Fruit fly (Drosophila melanogaster) whole organism, embryonic: Measurements from ENCODE around the gene CG6023.

Experiments used
- ATbp ChIP-seq: fragments of 200-800 bp; sonication (Bioruptor generic); optimal IDR thresholded peaks from 2 replicates; lab custom pipeline; 2017; ENCODE audit warnings: missing biosample characterization, mild to moderate bottlenecking, missing genetic modification characterization, missing genetic modification reagents
- B-H1 ChIP-seq: fragments of 200-800 bp; sonication (Bioruptor generic); IDR thresholded peaks from 3 replicates; pipeline ENCODE4 v1.3.6; 2022; ENCODE audit warnings: missing biosample characterization, missing genetic modification characterization
- BEAF-32 ChIP-seq: fragments of 200-800 bp; sonication (Bioruptor generic); optimal IDR thresholded peaks from 3 replicates; lab custom pipeline; 2017; ENCODE audit warnings: missing biosample characterization, missing genetic modification characterization, mild to moderate bottlenecking, moderate library complexity, missing genetic modification reagents
- CG11093 ChIP-seq: fragments of 200-800 bp; sonication (Bioruptor generic); IDR thresholded peaks from 3 replicates; pipeline ENCODE4 v1.3.6; 2022; ENCODE audit warnings: missing biosample characterization, missing genetic modification characterization
- CG11560 ChIP-seq: fragments of 200-800 bp; sonication (Bioruptor generic); IDR thresholded peaks from 3 replicates; pipeline ENCODE4 v1.3.6; 2022; ENCODE audit warnings: missing biosample characterization, missing genetic modification characterization
- CG12744 ChIP-seq: fragments of 200-800 bp; sonication (Bioruptor generic); optimal IDR thresholded peaks from 2 replicates; lab custom pipeline; 2016; ENCODE audit warnings: missing biosample characterization, missing genetic modification characterization
- CG17385 ChIP-seq: fragments of 200-800 bp; sonication (Bioruptor generic); optimal IDR thresholded peaks from 3 replicates; lab custom pipeline; 2018; ENCODE audit warnings: missing biosample characterization, mild to moderate bottlenecking, missing genetic modification characterization
- CG17802 ChIP-seq: fragments of 200-800 bp; sonication (Bioruptor generic); optimal IDR thresholded peaks from 2 replicates; lab custom pipeline; 2018; ENCODE audit warnings: missing biosample characterization, mild to moderate bottlenecking, missing genetic modification characterization, moderate library complexity
- CG2129 ChIP-seq: fragments of 200-800 bp; sonication (Bioruptor generic); IDR thresholded peaks from 2 replicates; pipeline ENCODE4 v1.3.6; 2022; ENCODE audit warnings: missing biosample characterization, missing genetic modification characterization; ENCODE audit not compliant: partially characterized antibody
- CG2678 ChIP-seq: fragments of 200-800 bp; sonication (Bioruptor generic); optimal IDR thresholded peaks from 3 replicates; lab custom pipeline; 2019; ENCODE audit warnings: missing biosample characterization, mild to moderate bottlenecking, missing genetic modification characterization, moderate library complexity
- CG31441 ChIP-seq: fragments of 200-800 bp; sonication (Bioruptor generic); IDR thresholded peaks from 2 replicates; pipeline ENCODE4 v1.3.6; 2022; ENCODE audit warnings: missing biosample characterization, missing genetic modification characterization
- CG34376 ChIP-seq: fragments of 200-800 bp; sonication (Bioruptor generic); optimal IDR thresholded peaks from 2 replicates; lab custom pipeline; 2018; ENCODE audit warnings: missing biosample characterization, mild to moderate bottlenecking, missing genetic modification characterization
- CG3726 ChIP-seq: fragments of 200-800 bp; sonication (Bioruptor generic); IDR thresholded peaks from 3 replicates; pipeline ENCODE4, ENCODE4 v1.3.6; 2022; ENCODE audit warnings: missing biosample characterization, missing genetic modification characterization
- CG4404 ChIP-seq: fragments of 200-800 bp; sonication (Bioruptor generic); IDR thresholded peaks from 2 replicates; pipeline ENCODE4 v1.3.6; 2022; ENCODE audit warnings: missing biosample characterization, missing genetic modification characterization
- CG6272 ChIP-seq: fragments of 200-800 bp; sonication (Bioruptor generic); IDR thresholded peaks from 2 replicates; pipeline ENCODE4 v1.3.6; 2022; ENCODE audit warnings: missing biosample characterization, missing genetic modification characterization
- CG9609 ChIP-seq: fragments of 200-800 bp; sonication (Bioruptor generic); optimal IDR thresholded peaks from 3 replicates; lab custom pipeline; 2016; ENCODE audit warnings: missing biosample characterization, missing genetic modification characterization
- CG9727 ChIP-seq: fragments of 200-800 bp; sonication (Bioruptor generic); optimal IDR thresholded peaks from 3 replicates; lab custom pipeline; 2017; ENCODE audit warnings: missing biosample characterization, mild to moderate bottlenecking, missing genetic modification characterization
- CrebB ChIP-seq: fragments of 200-800 bp; sonication (Bioruptor generic); optimal IDR thresholded peaks from 3 replicates; lab custom pipeline; 2018; ENCODE audit warnings: missing biosample characterization, mild to moderate bottlenecking, missing genetic modification characterization
- Deaf1 ChIP-seq: fragments of 200-800 bp; optimal IDR thresholded peaks from 3 replicates; lab custom pipeline; 2019; ENCODE audit warnings: missing biosample characterization, mild to moderate bottlenecking, missing genetic modification characterization, moderate library complexity
- Dip3 ChIP-seq: fragments of 200-800 bp; sonication (Bioruptor generic); optimal IDR thresholded peaks from 3 replicates; lab custom pipeline; 2016; ENCODE audit warnings: missing biosample characterization, missing genetic modification characterization
- GATAe ChIP-seq: fragments of 200-800 bp; sonication (Bioruptor generic); conservative IDR thresholded peaks from 2 replicates; pipeline ENCODE4 v1.3.6; 2022; ENCODE audit warnings: missing biosample characterization, missing genetic modification characterization
- HLH54F ChIP-seq: fragments of 200-800 bp; sonication (Bioruptor generic); optimal IDR thresholded peaks from 3 replicates; lab custom pipeline; 2016; ENCODE audit warnings: missing biosample characterization, missing genetic modification characterization
- Meics ChIP-seq: fragments of 200-800 bp; sonication (Bioruptor generic); optimal IDR thresholded peaks from 2 replicates; lab custom pipeline; 2017; ENCODE audit warnings: missing biosample characterization, mild to moderate bottlenecking, missing genetic modification characterization
- NC2α ChIP-seq: fragments of 200-800 bp; sonication (Bioruptor generic); optimal IDR thresholded peaks from 2 replicates; lab custom pipeline; 2016; ENCODE audit warnings: missing biosample characterization, missing genetic modification characterization
- Nf-YB ChIP-seq: fragments of 200-800 bp; sonication (Bioruptor generic); optimal IDR thresholded peaks from 3 replicates; lab custom pipeline; 2019; ENCODE audit warnings: missing biosample characterization, mild to moderate bottlenecking, missing genetic modification characterization, moderate library complexity
- PHDP ChIP-seq: fragments of 200-800 bp; sonication (Bioruptor generic); optimal IDR thresholded peaks from 3 replicates; lab custom pipeline; 2018; ENCODE audit warnings: missing biosample characterization, mild to moderate bottlenecking, missing genetic modification characterization, moderate library complexity
- Rfx ChIP-seq: fragments of 200-800 bp; sonication (Bioruptor generic); IDR thresholded peaks from 2 replicates; pipeline ENCODE4 v1.3.6; 2022; ENCODE audit warnings: missing biosample characterization, missing genetic modification characterization
- Tbp ChIP-seq: fragments of >200 bp; optimal IDR thresholded peaks from 2 replicates; lab custom pipeline; 2018; ENCODE audit warnings: missing biosample characterization, missing genetic modification characterization
- Xbp1 ChIP-seq: fragments of 200-800 bp; sonication (Bioruptor generic); optimal IDR thresholded peaks from 3 replicates; lab custom pipeline; 2016; ENCODE audit warnings: missing biosample characterization, mild to moderate bottlenecking, missing genetic modification characterization
- YL-1 ChIP-seq: fragments of 200-800 bp; sonication (Bioruptor generic); optimal IDR thresholded peaks from 3 replicates; lab custom pipeline; 2017; ENCODE audit warnings: missing biosample characterization, mild to moderate bottlenecking, missing genetic modification characterization
- ash1 ChIP-seq: fragments of 200-800 bp; sonication (Bioruptor generic); optimal IDR thresholded peaks from 2 replicates; lab custom pipeline; 2018; ENCODE audit warnings: missing biosample characterization, mild to moderate bottlenecking, missing genetic modification characterization
- cas ChIP-seq: fragments of 200-800 bp; sonication (Bioruptor generic); IDR thresholded peaks from 2 replicates; pipeline ENCODE4 v1.3.6; 2022; ENCODE audit warnings: missing biosample characterization, missing genetic modification characterization
- dmrt99B ChIP-seq: fragments of 200-800 bp; sonication (Bioruptor generic); optimal IDR thresholded peaks from 2 replicates; lab custom pipeline; 2018; ENCODE audit warnings: missing biosample characterization, mild to moderate bottlenecking, missing genetic modification characterization, moderate library complexity
- ems ChIP-seq: fragments of 200-800 bp; sonication (Bioruptor generic); optimal IDR thresholded peaks from 3 replicates; lab custom pipeline; 2016; ENCODE audit warnings: missing biosample characterization, missing genetic modification characterization
- ewg ChIP-seq: fragments of 200-800 bp; sonication (Bioruptor generic); optimal IDR thresholded peaks from 3 replicates; lab custom pipeline; 2017; ENCODE audit warnings: mild to moderate bottlenecking, missing biosample characterization, missing genetic modification reagents, missing genetic modification characterization
- gcm ChIP-seq: fragments of 200-800 bp; sonication (Bioruptor generic); optimal IDR thresholded peaks from 2 replicates; lab custom pipeline; 2019; ENCODE audit warnings: missing biosample characterization, mild to moderate bottlenecking, missing genetic modification characterization, moderate library complexity
- gfzf ChIP-seq: fragments of 200-800 bp; sonication (Bioruptor generic); optimal IDR thresholded peaks from 2 replicates; lab custom pipeline; 2016; ENCODE audit warnings: missing biosample characterization, mild to moderate bottlenecking, missing genetic modification characterization, moderate library complexity
- h ChIP-seq: fragments of >200 bp; optimal IDR thresholded peaks from 2 replicates; lab custom pipeline; 2017
- maf-S ChIP-seq: fragments of 200-800 bp; sonication (Bioruptor generic); optimal IDR thresholded peaks from 2 replicates; lab custom pipeline; 2016; ENCODE audit warnings: missing biosample characterization, missing genetic modification characterization
- mirr ChIP-seq: fragments of 200-800 bp; sonication (Bioruptor generic); optimal IDR thresholded peaks from 3 replicates; lab custom pipeline; 2018; ENCODE audit warnings: missing biosample characterization, mild to moderate bottlenecking, missing genetic modification characterization
- row ChIP-seq: fragments of 200-800 bp; sonication (Bioruptor generic); IDR thresholded peaks from 3 replicates; pipeline ENCODE4 v1.3.6; 2022; ENCODE audit warnings: missing biosample characterization, missing genetic modification characterization
- schlank ChIP-seq: fragments of 200-800 bp; sonication (Bioruptor generic); optimal IDR thresholded peaks from 2 replicates; lab custom pipeline; 2018; ENCODE audit warnings: missing biosample characterization, mild to moderate bottlenecking, missing genetic modification characterization
- seq ChIP-seq: fragments of 200-800 bp; sonication (Bioruptor generic); IDR thresholded peaks from 2 replicates; pipeline ENCODE4 v1.3.6; 2022; ENCODE audit warnings: missing biosample characterization, missing genetic modification characterization
- sug ChIP-seq: fragments of 200-800 bp; optimal IDR thresholded peaks from 2 replicates; lab custom pipeline; 2019; ENCODE audit warnings: missing biosample characterization, mild to moderate bottlenecking, missing genetic modification characterization, moderate library complexity
- trem ChIP-seq: fragments of 200-800 bp; optimal IDR thresholded peaks from 3 replicates; lab custom pipeline; 2019; ENCODE audit warnings: missing biosample characterization, mild to moderate bottlenecking, missing genetic modification characterization, moderate library complexity
- tx ChIP-seq: fragments of 200-800 bp; sonication (Bioruptor generic); optimal IDR thresholded peaks from 2 replicates; lab custom pipeline; 2016; ENCODE audit warnings: missing biosample characterization, missing genetic modification characterization
- usp ChIP-seq: fragments of >200 bp; optimal IDR thresholded peaks from 2 replicates; lab custom pipeline; 2017; ENCODE audit warnings: missing biosample characterization, missing genetic modification characterization
- yki ChIP-seq: fragments of >200 bp; optimal IDR thresholded peaks from 3 replicates; lab custom pipeline; 2018
- zen ChIP-seq: fragments of 200-800 bp; sonication (Bioruptor generic); optimal IDR thresholded peaks from 3 replicates; lab custom pipeline; 2018; ENCODE audit warnings: missing biosample characterization, mild to moderate bottlenecking, missing genetic modification characterization, moderate library complexity
- zfh2 ChIP-seq: fragments of 200-800 bp; sonication (Bioruptor generic); optimal IDR thresholded peaks from 2 replicates; lab custom pipeline; 2016; ENCODE audit warnings: missing biosample characterization, missing genetic modification characterization

Gene CG6023

dm6 chrX:18367806-18368643, 47.0 kb upstream of the CG6023 start (continued):
- TF ChIP-seq schlank (tag; lab: Kevin White, UChicago) (peak; percentile 73), cas (GFP tag; lab: Robert Waterston, UW) (peak; percentile 74), zfh2 (peak; percentile 85), Deaf1 (tag; lab: Kevin White, UChicago) (peak; percentile 45), trem (tag; lab: Kevin White, UChicago) (no peak), PHDP (tag; lab: Kevin White, UChicago) (peak; percentile 52), CG11093 (GFP tag; lab: Robert Waterston, UW) (peak; percentile 46; the same call in 2 of the 3 replicates), NC2α (GFP tag; lab: Kevin White, UChicago) (no peak), maf-S (GFP tag; lab: Kevin White, UChicago) (peak; percentile 65), CG2678 (tag; lab: Kevin White, UChicago) (peak; percentile 78), gfzf (GFP tag; lab: Kevin White, UChicago) (no peak), CG12744 (GFP tag; lab: Kevin White, UChicago) (no peak), CG17802 (tag; lab: Kevin White, UChicago) (peak; percentile 45), Tbp (GFP tag; lab: Kevin White, UChicago) (no peak), sug (tag; lab: Kevin White, UChicago) (peak; percentile 87), CG31441 (GFP tag; lab: Robert Waterston, UW) (peak; percentile 52), CG2129 (GFP tag; lab: Robert Waterston, UW) (no peak), usp (no peak), ash1 (GFP tag; lab: Kevin White, UChicago) (peak; percentile 54), HLH54F (peak; percentile 72), CrebB (tag; lab: Kevin White, UChicago) (peak; percentile 90), BEAF-32 (GFP tag; lab: Kevin White, UChicago) (no peak), ewg (GFP tag; lab: Kevin White, UChicago) (peak; percentile 57), CG9609 (GFP tag; lab: Kevin White, UChicago) (peak; percentile 55), tx (GFP tag; lab: Kevin White, UChicago) (peak; percentile 27), Rfx (GFP tag; lab: Robert Waterston, UW) (peak; percentile 92), Dip3 (GFP tag; lab: Kevin White, UChicago) (peak; percentile 73), YL-1 (GFP tag; lab: Kevin White, UChicago) (no peak), CG34376 (GFP tag; lab: Kevin White, UChicago) (peak; percentile 72), yki (lab: Kevin White, UChicago) (no peak), CG6272 (GFP tag; lab: Robert Waterston, UW) (peak; percentile 51), zen (no peak), CG4404 (GFP tag; lab: Robert Waterston, UW) (peak; percentile 55), h (lab: Kevin White, UChicago) (no peak), seq (GFP tag; lab: Robert Waterston, UW) (peak; percentile 53; the same call in 1 of the 2 replicates), CG3726 (GFP tag; lab: Robert Waterston, UW) (0 out of 3 replicates have a peak, but pooled peaks have one; percentile 59), Xbp1 (GFP tag; lab: Kevin White, UChicago) (peak; percentile 41), GATAe (GFP tag; lab: Robert Waterston, UW) (peak; percentile 91), B-H1 (GFP tag; lab: Robert Waterston, UW) (peak; percentile 50; the same call in 2 of the 3 replicates), mirr (peak; percentile 80), CG17385 (GFP tag; lab: Kevin White, UChicago) (peak; percentile 62), ATbp (GFP tag; lab: Kevin White, UChicago) (peak; percentile 75), CG11560 (tag; lab: Robert Waterston, UW) (peak; percentile 61; the same call in 2 of the 3 replicates), Nf-YB (GFP tag; lab: Kevin White, UChicago) (no peak), gcm (GFP tag; lab: Kevin White, UChicago) (no peak), CG9727 (GFP tag; lab: Kevin White, UChicago) (peak; percentile 38), row (peak; percentile 87), dmrt99B (peak; percentile 69), Meics (GFP tag; lab: Kevin White, UChicago) (peak; percentile 82), ems (GFP tag; lab: Kevin White, UChicago) (peak; percentile 64)
